Worm (Caenorhabditis elegans) whole organism, L3 larva: ENCODE measurements around the gene W02B12.13.

ENCODE experiments used
- R02D3.7 ChIP-seq: fragments of 150-350 bp; optimal IDR thresholded peaks from 2 replicates; lab custom pipeline; 2014; ENCODE audit warnings: missing biosample characterization, missing genetic modification characterization
- ZK546.5 ChIP-seq: sonication (generic microtip); optimal IDR thresholded peaks from 2 replicates; lab custom pipeline; 2017; ENCODE audit warnings: missing biosample characterization, missing genetic modification characterization
- ceh-16 ChIP-seq: sonication (generic microtip); optimal IDR thresholded peaks from 2 replicates; lab custom pipeline; 2017; ENCODE audit warnings: missing biosample characterization, missing genetic modification characterization
- ceh-28 ChIP-seq: fragments of 150-350 bp; optimal IDR thresholded peaks from 2 replicates; lab custom pipeline; 2014; ENCODE audit warnings: missing biosample characterization, missing genetic modification reagents, missing genetic modification characterization
- ceh-82 ChIP-seq: fragments of 150-350 bp; optimal IDR thresholded peaks from 2 replicates; lab custom pipeline; 2014; ENCODE audit warnings: missing biosample characterization, missing genetic modification characterization
- ceh-9 ChIP-seq: sonication (generic microtip); optimal IDR thresholded peaks from 2 replicates; lab custom pipeline; 2018; ENCODE audit warnings: missing biosample characterization, missing genetic modification characterization
- daf-12 ChIP-seq: fragments of 150-350 bp; optimal IDR thresholded peaks from 2 replicates; lab custom pipeline; 2014; ENCODE audit warnings: missing biosample characterization, missing genetic modification reagents, missing genetic modification characterization
- egl-27 ChIP-seq: sonication (generic microtip); optimal IDR thresholded peaks from 4 replicates; lab custom pipeline; 2017; ENCODE audit warnings: missing biosample characterization, missing genetic modification reagents, missing genetic modification characterization
- egl-5 ChIP-seq: fragments of 150-350 bp; optimal IDR thresholded peaks from 2 replicates; lab custom pipeline; 2017; ENCODE audit warnings: missing biosample characterization, missing genetic modification reagents, missing genetic modification characterization, inconsistent platforms
- eor-1 ChIP-seq, 2 experiments: fragments of 150-350 bp; optimal IDR thresholded peaks; 2 replicates each; lab custom pipeline; 2014 to 2018; ENCODE audit warnings: missing biosample characterization in 2 of 2, missing genetic modification characterization in 2 of 2
- fkh-10 ChIP-seq: sonication (generic microtip); optimal IDR thresholded peaks from 2 replicates; lab custom pipeline; 2017; ENCODE audit warnings: missing biosample characterization, missing genetic modification reagents, missing genetic modification characterization
- lin-15B ChIP-seq: fragments of 150-350 bp; optimal IDR thresholded peaks from 2 replicates; lab custom pipeline; 2014; ENCODE audit warnings: missing biosample characterization, missing genetic modification characterization
- lin-39 ChIP-seq: fragments of 150-350 bp; optimal IDR thresholded peaks from 2 replicates; lab custom pipeline; 2018; ENCODE audit warnings: missing biosample characterization, missing genetic modification reagents, missing genetic modification characterization
- mml-1 ChIP-seq: fragments of 150-350 bp; sonication (generic microtip); optimal IDR thresholded peaks from 3 replicates; lab custom pipeline; 2014; ENCODE audit warnings: missing biosample characterization, missing genetic modification characterization
- nfya-1 ChIP-seq: sonication (generic microtip); optimal IDR thresholded peaks from 2 replicates; lab custom pipeline; 2017; ENCODE audit warnings: missing genetic modification characterization, mild to moderate bottlenecking, missing compliant biosample characterization, antibody characterized with exemption, moderate library complexity; ENCODE audit not compliant: insufficient read depth
- nhr-11 ChIP-seq: fragments of 150-350 bp; optimal IDR thresholded peaks from 2 replicates; lab custom pipeline; 2014; ENCODE audit warnings: missing biosample characterization, missing genetic modification characterization
- nhr-12 ChIP-seq: fragments of 150-350 bp; optimal IDR thresholded peaks from 2 replicates; lab custom pipeline; 2014; ENCODE audit warnings: missing biosample characterization, missing genetic modification characterization
- nhr-23 ChIP-seq: fragments of 150-350 bp; optimal IDR thresholded peaks from 2 replicates; lab custom pipeline; 2014; ENCODE audit warnings: missing biosample characterization, missing genetic modification reagents, missing genetic modification characterization
- nhr-25 ChIP-seq: sonication (generic microtip); optimal IDR thresholded peaks from 2 replicates; lab custom pipeline; 2017; ENCODE audit warnings: missing biosample characterization, missing genetic modification characterization
- nhr-43 ChIP-seq: sonication (generic microtip); optimal IDR thresholded peaks from 2 replicates; lab custom pipeline; 2016; ENCODE audit warnings: mild to moderate bottlenecking, missing genetic modification characterization, missing compliant biosample characterization; ENCODE audit not compliant: poor library complexity, severe bottlenecking
- nhr-67 ChIP-seq: fragments of 150-350 bp; optimal IDR thresholded peaks from 2 replicates; lab custom pipeline; 2014; ENCODE audit warnings: missing biosample characterization, missing genetic modification characterization
- nhr-76 ChIP-seq: fragments of 150-350 bp; sonication (generic microtip); optimal IDR thresholded peaks from 5 replicates; lab custom pipeline; 2014; ENCODE audit warnings: missing biosample characterization, missing genetic modification characterization
- nhr-77 ChIP-seq: fragments of 150-350 bp; optimal IDR thresholded peaks from 2 replicates; lab custom pipeline; 2014; ENCODE audit warnings: missing biosample characterization, missing genetic modification characterization
- pha-4 ChIP-seq: fragments of 150-350 bp; optimal IDR thresholded peaks from 2 replicates; lab custom pipeline; 2014; ENCODE audit warnings: missing biosample characterization, missing genetic modification reagents, missing genetic modification characterization
- pqm-1 ChIP-seq: fragments of 150-350 bp; optimal IDR thresholded peaks from 2 replicates; lab custom pipeline; 2017; ENCODE audit warnings: missing biosample characterization, missing genetic modification characterization, inconsistent platforms
- sea-2 ChIP-seq: fragments of 150-350 bp; sonication (generic microtip); optimal IDR thresholded peaks from 4 replicates; lab custom pipeline; 2014; ENCODE audit warnings: missing biosample characterization, missing genetic modification reagents, missing genetic modification characterization
- skn-1 ChIP-seq: fragments of 150-350 bp; optimal IDR thresholded peaks from 2 replicates; lab custom pipeline; 2014; ENCODE audit warnings: missing biosample characterization, missing genetic modification characterization
- snpc-4 ChIP-seq: fragments of 150-350 bp; optimal IDR thresholded peaks from 2 replicates; lab custom pipeline; 2014; ENCODE audit warnings: missing biosample characterization, missing genetic modification characterization
- tbx-2 ChIP-seq: sonication (generic microtip); optimal IDR thresholded peaks from 2 replicates; lab custom pipeline; 2016; ENCODE audit warnings: mild to moderate bottlenecking, missing genetic modification characterization, missing compliant biosample characterization
- unc-39 ChIP-seq: sonication (generic microtip); optimal IDR thresholded peaks from 4 replicates; lab custom pipeline; 2017; ENCODE audit warnings: missing biosample characterization, missing genetic modification characterization
- zag-1 ChIP-seq: fragments of 150-350 bp; optimal IDR thresholded peaks from 2 replicates; lab custom pipeline; 2014; ENCODE audit warnings: missing biosample characterization, missing genetic modification characterization
- ztf-11 ChIP-seq: fragments of 150-350 bp; optimal IDR thresholded peaks from 2 replicates; lab custom pipeline; 2014; ENCODE audit warnings: missing biosample characterization, missing genetic modification characterization
- ztf-4 ChIP-seq: fragments of 150-350 bp; optimal IDR thresholded peaks from 2 replicates; lab custom pipeline; 2014; ENCODE audit warnings: missing biosample characterization, missing genetic modification characterization

W02B12.13 gene

ce11 chrII:11444973-11445372 lies at the start of gene W02B12.13:
Gene W02B12.13, plus strand, starts transcription at chrII:11445273.
- TF ChIP-seq nhr-76 (tag; lab: Kevin White, UChicago), result no peak
- TF ChIP-seq fkh-10, result no peak
- TF ChIP-seq nhr-67 (tag; lab: Kevin White, UChicago), result no peak

ce11 chrII:11396217-11396616 lies 48.9 kb upstream of the W02B12.13 start:
- TF ChIP-seq ZK546.5, result no peak
- no peak for TF ChIP-seq ztf-11 (tag; lab: Kevin White, UChicago)
- TF ChIP-seq nhr-25 (tag; lab: Kevin White, UChicago), result no peak
- no peak for TF ChIP-seq lin-15B (tag; lab: Kevin White, UChicago)
- TF ChIP-seq nhr-43 (tag; lab: Kevin White, UChicago), result no peak
- no peak for TF ChIP-seq nhr-12 (tag; lab: Kevin White, UChicago)
- TF ChIP-seq fkh-10, result no peak
- TF ChIP-seq daf-12 (tag; lab: Kevin White, UChicago), result no peak
- TF ChIP-seq, all 47 proteins: peak for 0

ce11 chrII:11398787-11399186 lies 46.3 kb upstream of the W02B12.13 start:
- no peak for TF ChIP-seq zag-1
- TF ChIP-seq fkh-10, result no peak
- no peak for TF ChIP-seq ceh-28 (tag; lab: Kevin White, UChicago)
- no peak for TF ChIP-seq daf-12 (tag; lab: Kevin White, UChicago)
- no peak for TF ChIP-seq snpc-4
- TF ChIP-seq nhr-67 (tag; lab: Kevin White, UChicago), result no peak
- no peak for TF ChIP-seq ceh-82

ce11 chrII:11400386-11400785 lies 44.7 kb upstream of the W02B12.13 start:
- TF ChIP-seq nhr-25 (tag; lab: Kevin White, UChicago) (peak; percentile 55), skn-1 (tag; lab: Kevin White, UChicago) (no peak)

ce11 chrII:11409678-11410133 lies 35.4 kb upstream of the W02B12.13 start, which contains the start of gene C05D12.7:
Gene C05D12.7, plus strand, starts transcription at chrII:11410083.
- TF ChIP-seq nhr-23 (tag; lab: Kevin White, UChicago) (no peak), snpc-4 (no peak), eor-1 (tag; optimal IDR thresholded peaks at IDR 0.05; lab: Kevin White, UChicago) (no peak), egl-27 (tag; lab: Kevin White, UChicago) (no peak), lin-15B (tag; lab: Kevin White, UChicago) (no peak), ztf-4 (no peak), ceh-28 (tag; lab: Kevin White, UChicago) (no peak), ceh-16 (tag; lab: Kevin White, UChicago) (no peak), unc-39 (tag; lab: Kevin White, UChicago) (no peak), pqm-1 (tag; lab: Kevin White, UChicago) (no peak), ceh-9 (tag; lab: Kevin White, UChicago) (no peak), nfya-1 (tag; lab: Kevin White, UChicago) (no peak), skn-1 (tag; lab: Kevin White, UChicago) (no peak), daf-12 (tag; lab: Kevin White, UChicago) (no peak), lin-39 (tag; lab: Kevin White, UChicago) (no peak), nhr-76 (tag; lab: Kevin White, UChicago) (no peak)

DNA sequence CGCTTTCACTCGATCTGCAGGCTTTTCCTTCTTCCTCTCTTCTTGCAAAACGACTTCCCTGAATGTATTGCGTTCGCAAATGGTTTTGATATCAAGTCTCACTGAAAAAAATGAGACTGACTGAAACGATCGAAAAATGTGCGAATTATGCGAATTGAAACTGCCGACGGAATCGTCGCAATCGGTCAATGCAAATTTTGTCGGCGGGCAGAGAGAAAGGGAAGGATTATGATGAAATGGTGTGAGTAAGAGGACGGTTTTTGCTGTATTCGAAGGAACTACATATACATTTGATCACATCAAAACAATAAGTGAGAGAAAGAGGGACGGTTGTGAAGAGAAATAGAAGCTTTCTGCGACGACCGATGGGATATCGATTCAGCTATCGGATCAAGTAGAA lies 29.4 kb upstream of the W02B12.13 start, which contains the start of gene C05D12.1:
Gene C05D12.1 (minus strand): TSS at position 101 of the 400 bp plus-strand sequence.
- TF ChIP-seq sea-2, result no peak
- TF ChIP-seq nhr-25 (tag; lab: Kevin White, UChicago), result no peak
- no peak for TF ChIP-seq nhr-11
- TF ChIP-seq fkh-10, result no peak
- no peak for TF ChIP-seq R02D3.7 (tag; lab: Kevin White, UChicago)
- no peak for TF ChIP-seq pha-4 (tag; lab: Kevin White, UChicago)
- TF ChIP-seq eor-1 (tag; optimal IDR thresholded peaks at IDR 0.05; lab: Kevin White, UChicago), result no peak
- TF ChIP-seq mml-1 (tag; lab: Kevin White, UChicago), result no peak
- TF ChIP-seq nhr-77 (tag; lab: Kevin White, UChicago), result no peak
- no peak for TF ChIP-seq tbx-2 (tag; lab: Kevin White, UChicago)
- TF ChIP-seq egl-5, result no peak
